Worm (Caenorhabditis elegans) whole organism, young adult: Measurements from ENCODE around the gene R193.2.

Experiments
- C06A6.2 ChIP-seq: fragments of 200-800 bp; sonication (Bioruptor generic); conservative IDR thresholded peaks from 2 replicates; pipeline ENCODE4 v1.3.6; 2022; ENCODE audit warnings: missing genetic modification characterization, missing compliant biosample characterization
- F22D6.2 ChIP-seq: sonication (generic microtip); optimal IDR thresholded peaks from 2 replicates; lab custom pipeline; 2016; ENCODE audit warnings: mild to moderate bottlenecking, missing genetic modification characterization, missing compliant biosample characterization
- F52B5.7 ChIP-seq: sonication (generic microtip); optimal IDR thresholded peaks from 2 replicates; lab custom pipeline; 2016; ENCODE audit warnings: mild to moderate bottlenecking, missing genetic modification characterization, missing compliant biosample characterization
- F57C9.4 ChIP-seq: sonication (generic microtip); optimal IDR thresholded peaks from 2 replicates; lab custom pipeline; 2017; ENCODE audit warnings: mild to moderate bottlenecking, missing genetic modification characterization, missing compliant biosample characterization
- K12H6.12 ChIP-seq: fragments of 200-800 bp; sonication (Bioruptor generic); optimal IDR thresholded peaks from 2 replicates; lab custom pipeline; 2018; ENCODE audit warnings: mild to moderate bottlenecking, missing genetic modification characterization, missing compliant biosample characterization
- Y53F4B.3 ChIP-seq: fragments of 200-800 bp; sonication (Bioruptor generic); IDR thresholded peaks from 2 replicates; pipeline ENCODE4 v1.3.6; 2022; ENCODE audit warnings: missing genetic modification reagents, missing genetic modification characterization, missing compliant biosample characterization
- Y95B8A.8 ChIP-seq: fragments of 200-800 bp; sonication (Bioruptor generic); IDR thresholded peaks from 2 replicates; pipeline ENCODE4 v1.3.6; 2022; ENCODE audit warnings: missing genetic modification reagents, missing genetic modification characterization, missing compliant biosample characterization
- atf-7 ChIP-seq: sonication (generic microtip); optimal IDR thresholded peaks from 2 replicates; lab custom pipeline; 2017; ENCODE audit warnings: mild to moderate bottlenecking, missing genetic modification characterization, missing compliant biosample characterization
- athp-1 ChIP-seq: sonication (generic microtip); optimal IDR thresholded peaks from 2 replicates; lab custom pipeline; 2017; ENCODE audit warnings: mild to moderate bottlenecking, missing genetic modification characterization, missing compliant biosample characterization
- cebp-1 ChIP-seq, 2 experiments: fragments of 200-800 bp in 1 of 2; sonication (Bioruptor generic) in 1 of 2; sonication (generic microtip) in 1 of 2; IDR thresholded peaks in 1 of 2; optimal IDR thresholded peaks in 1 of 2; 2 replicates each; pipeline versions ENCODE4 v1.3.6 to Lab custom; 2017 to 2022; ENCODE audit warnings: missing compliant biosample characterization in 2 of 2, missing genetic modification characterization in 2 of 2, mild to moderate bottlenecking in 1 of 2, missing genetic modification reagents in 1 of 2, moderate library complexity in 1 of 2
- ceh-27 ChIP-seq: fragments of 200-800 bp; sonication (Bioruptor generic); optimal IDR thresholded peaks from 2 replicates; lab custom pipeline; 2018; ENCODE audit warnings: mild to moderate bottlenecking, missing genetic modification characterization, moderate library complexity, missing compliant biosample characterization
- die-1 ChIP-seq: sonication (generic microtip); optimal IDR thresholded peaks from 2 replicates; lab custom pipeline; 2016; ENCODE audit warnings: missing genotype, mild to moderate bottlenecking, missing genetic modification characterization, missing compliant biosample characterization
- dox-1 ChIP-seq: fragments of 200-800 bp; sonication (Bioruptor generic); IDR thresholded peaks from 2 replicates; pipeline ENCODE4 v1.3.6; 2022; ENCODE audit warnings: missing genetic modification reagents, missing genetic modification characterization, missing compliant biosample characterization
- egl-18 ChIP-seq: fragments of 200-800 bp; sonication (Bioruptor generic); IDR thresholded peaks from 2 replicates; pipeline ENCODE4 v1.3.6; 2022; ENCODE audit warnings: missing genetic modification reagents, missing genetic modification characterization, missing compliant biosample characterization
- egrh-3 ChIP-seq: fragments of 200-800 bp; sonication (Bioruptor generic); IDR thresholded peaks from 2 replicates; pipeline ENCODE4 v1.3.6; 2022; ENCODE audit warnings: missing genetic modification reagents, missing genetic modification characterization, missing compliant biosample characterization
- hlh-12 ChIP-seq: sonication (generic microtip); optimal IDR thresholded peaks from 2 replicates; lab custom pipeline; 2016; ENCODE audit warnings: missing genetic modification characterization, missing compliant biosample characterization
- hmg-1.2 ChIP-seq: fragments of 200-800 bp; sonication (Bioruptor generic); IDR thresholded peaks from 2 replicates; pipeline ENCODE4 v1.3.6; 2022; ENCODE audit warnings: missing genetic modification reagents, missing genetic modification characterization, missing compliant biosample characterization
- hmg-20 ChIP-seq: fragments of 200-800 bp; sonication (Bioruptor generic); IDR thresholded peaks from 2 replicates; pipeline ENCODE4 v1.3.6; 2022; ENCODE audit warnings: missing genetic modification reagents, missing genetic modification characterization, missing compliant biosample characterization
- hsf-1 ChIP-seq: fragments of 200-800 bp; sonication (Bioruptor generic); IDR thresholded peaks from 2 replicates; pipeline ENCODE4 v1.3.6; 2022; ENCODE audit warnings: missing genetic modification reagents, missing genetic modification characterization, missing compliant biosample characterization
- lag-1 ChIP-seq: fragments of 200-800 bp; sonication (Bioruptor generic); IDR thresholded peaks from 2 replicates; pipeline ENCODE4 v1.3.6; 2022; ENCODE audit warnings: missing genetic modification reagents, missing genetic modification characterization, missing compliant biosample characterization
- lin-54 ChIP-seq: fragments of 200-800 bp; sonication (Bioruptor generic); optimal IDR thresholded peaks from 2 replicates; lab custom pipeline; 2018; ENCODE audit warnings: mild to moderate bottlenecking, missing genetic modification characterization, missing compliant biosample characterization
- madf-3 ChIP-seq: fragments of 200-800 bp; sonication (Bioruptor generic); IDR thresholded peaks from 2 replicates; pipeline ENCODE4 v1.3.6; 2022; ENCODE audit warnings: missing genetic modification reagents, missing genetic modification characterization, missing compliant biosample characterization
- madf-8 ChIP-seq: fragments of 200-800 bp; sonication (Bioruptor generic); conservative IDR thresholded peaks from 2 replicates; pipeline ENCODE4 v1.3.6; 2022; ENCODE audit warnings: missing genetic modification reagents, missing genetic modification characterization, missing compliant biosample characterization
- mes-4 ChIP-seq: sonication (generic microtip); optimal IDR thresholded peaks from 2 replicates; lab custom pipeline; 2016; ENCODE audit warnings: missing genotype, missing genetic modification characterization, missing compliant biosample characterization
- mxl-1 ChIP-seq: sonication (generic microtip); optimal IDR thresholded peaks from 2 replicates; lab custom pipeline; 2016; ENCODE audit warnings: missing genetic modification characterization, missing compliant biosample characterization
- rpc-1 ChIP-seq, 2 experiments: fragments of 150-350 bp in 1 of 2; sonication (generic microtip) in 1 of 2; optimal IDR thresholded peaks; 2 replicates each; lab custom pipeline; 2014 to 2018; ENCODE audit warnings: missing biosample characterization in 1 of 2, missing genetic modification characterization in 1 of 2, missing genetic modification reagents in 1 of 2, missing genotype in 1 of 2
- sdz-38 ChIP-seq: sonication (generic microtip); optimal IDR thresholded peaks from 2 replicates; lab custom pipeline; 2016; ENCODE audit warnings: missing genotype, missing genetic modification characterization, missing compliant biosample characterization
- somi-1 ChIP-seq: fragments of 200-800 bp; sonication (Bioruptor generic); optimal IDR thresholded peaks from 2 replicates; lab custom pipeline; 2018; ENCODE audit warnings: mild to moderate bottlenecking, missing genetic modification characterization, missing compliant biosample characterization
- tbp1 ChIP-seq: fragments of 200-800 bp; sonication (Bioruptor generic); optimal IDR thresholded peaks from 2 replicates; lab custom pipeline; 2018; ENCODE audit warnings: mild to moderate bottlenecking, missing genetic modification characterization, missing compliant biosample characterization
- tbx-9 ChIP-seq: sonication (generic microtip); optimal IDR thresholded peaks from 2 replicates; lab custom pipeline; 2016; ENCODE audit warnings: borderline replicate concordance, missing genetic modification characterization, inconsistent platforms, missing compliant biosample characterization
- unc-62 ChIP-seq: fragments of 150-350 bp; optimal IDR thresholded peaks from 2 replicates; lab custom pipeline; 2014; ENCODE audit warnings: missing biosample characterization, missing genetic modification reagents, missing genetic modification characterization
- xnd-1 ChIP-seq: sonication (generic microtip); optimal IDR thresholded peaks from 2 replicates; lab custom pipeline; 2016; ENCODE audit warnings: missing genotype, missing genetic modification reagents, missing genetic modification characterization, missing compliant biosample characterization
- zfh-2 ChIP-seq: fragments of 200-800 bp; sonication (Bioruptor generic); conservative IDR thresholded peaks from 2 replicates; pipeline ENCODE4 v1.3.6; 2022; ENCODE audit warnings: missing genetic modification reagents, missing genetic modification characterization, missing compliant biosample characterization
- ztf-26 ChIP-seq: sonication (generic microtip); optimal IDR thresholded peaks from 2 replicates; lab custom pipeline; 2017; ENCODE audit warnings: missing genetic modification characterization, missing compliant biosample characterization

Gene R193.2

DNA sequence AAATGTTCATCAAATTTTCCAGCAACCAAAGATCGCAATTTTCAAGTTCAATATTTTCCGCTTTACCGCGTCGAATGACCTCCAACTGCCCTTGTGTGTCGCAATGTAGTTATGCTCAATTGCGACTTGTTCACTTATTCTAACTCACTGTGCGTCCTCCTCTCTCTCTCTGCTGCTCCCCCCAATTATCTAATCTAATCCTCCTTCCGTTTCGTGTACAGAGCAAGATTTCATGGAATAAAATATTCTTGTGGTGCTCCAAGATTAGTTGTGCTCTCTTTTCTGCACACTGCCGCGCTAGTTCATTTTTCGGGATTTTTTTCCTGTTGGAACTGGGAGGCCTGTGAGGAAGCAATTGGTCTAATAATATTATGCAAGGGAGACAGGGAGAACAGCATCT is 35.6 kb upstream of the R193.2 start:
- TF ChIP-seq F57C9.4 (tag; lab: Kevin White, UChicago) (no peak), xnd-1 (tag; lab: Kevin White, UChicago) (no peak), somi-1 (GFP tag; lab: Kevin White, UChicago) (no peak), egrh-3 (GFP tag; lab: Robert Waterston, UW) (no peak), tbx-9 (tag; lab: Kevin White, UChicago) (no peak), hmg-20 (GFP tag; lab: Robert Waterston, UW) (no peak), dox-1 (no peak), tbp1 (GFP tag; lab: Kevin White, UChicago) (no peak), mes-4 (tag; lab: Kevin White, UChicago) (no peak), atf-7 (tag; lab: Kevin White, UChicago) (no peak), lin-54 (no peak)

DNA sequence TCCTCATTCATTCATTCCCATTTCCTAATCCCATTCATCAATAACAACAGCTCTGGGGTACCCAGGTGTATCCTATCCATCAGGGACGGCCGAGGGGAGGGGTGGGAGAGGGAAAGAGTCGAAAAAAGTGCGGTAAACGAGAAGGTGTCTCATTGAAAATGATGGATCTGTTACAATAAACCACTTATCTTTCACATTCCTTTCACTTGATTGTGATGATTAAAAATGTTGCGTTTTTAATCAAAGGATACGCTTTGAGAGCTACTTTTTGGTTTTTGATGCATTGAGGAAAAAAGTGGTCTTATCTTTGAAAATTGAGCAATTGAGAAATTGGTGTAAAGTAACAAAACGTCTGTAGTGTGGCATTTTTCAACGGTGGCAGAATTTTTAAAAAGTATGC is 34.9 kb upstream of the R193.2 start:
- TF ChIP-seq lag-1 (GFP tag; lab: Robert Waterston, UW): no peak
- TF ChIP-seq madf-3 (GFP tag; lab: Robert Waterston, UW): no peak
- TF ChIP-seq C06A6.2: no peak
- no peak for TF ChIP-seq tbx-9 (tag; lab: Kevin White, UChicago)
- no peak for TF ChIP-seq hmg-1.2 (GFP tag; lab: Robert Waterston, UW)

DNA sequence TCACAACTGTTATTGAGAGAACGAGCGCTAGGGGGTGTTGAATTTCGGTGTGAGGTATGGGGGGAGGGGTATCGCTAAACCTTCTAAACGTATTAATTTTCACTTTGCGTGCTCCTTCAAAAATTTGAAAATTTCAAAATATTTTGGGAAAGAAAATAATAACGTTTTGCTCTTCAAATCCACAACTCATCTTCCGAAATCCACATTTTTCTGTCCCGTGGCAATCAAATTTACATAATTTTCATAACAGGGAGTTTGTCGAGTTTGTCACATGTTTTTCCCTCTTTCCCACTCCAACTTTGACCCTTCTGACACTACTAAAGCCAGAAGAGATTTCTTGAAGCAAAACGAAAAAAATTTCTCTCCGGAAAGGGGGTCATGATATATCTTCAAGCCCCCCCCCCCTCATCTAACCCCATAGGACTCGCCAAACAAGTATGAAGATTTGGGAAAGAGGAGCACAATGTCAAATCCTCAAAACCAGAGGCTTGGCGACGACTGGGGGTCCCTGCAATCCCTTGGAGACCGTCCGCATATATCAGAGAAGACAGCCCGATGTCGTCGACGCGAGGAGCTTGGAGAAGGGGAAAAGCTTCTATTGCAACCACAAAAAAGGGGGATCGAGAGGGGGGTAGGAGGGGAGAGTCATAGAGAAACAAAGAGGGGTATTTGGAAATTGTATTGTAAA is 33.0 kb upstream of the R193.2 start:
- no peak for TF ChIP-seq K12H6.12
- TF ChIP-seq zfh-2 (GFP tag; lab: Robert Waterston, UW): peak; percentile 55; the same call in 1 of the 2 replicates
- TF ChIP-seq cebp-1 (GFP tag; IDR thresholded peaks at IDR 0.05; lab: Robert Waterston, UW): no peak
- TF ChIP-seq cebp-1 (tag; optimal IDR thresholded peaks at IDR 0.05; lab: Kevin White, UChicago): no peak

DNA sequence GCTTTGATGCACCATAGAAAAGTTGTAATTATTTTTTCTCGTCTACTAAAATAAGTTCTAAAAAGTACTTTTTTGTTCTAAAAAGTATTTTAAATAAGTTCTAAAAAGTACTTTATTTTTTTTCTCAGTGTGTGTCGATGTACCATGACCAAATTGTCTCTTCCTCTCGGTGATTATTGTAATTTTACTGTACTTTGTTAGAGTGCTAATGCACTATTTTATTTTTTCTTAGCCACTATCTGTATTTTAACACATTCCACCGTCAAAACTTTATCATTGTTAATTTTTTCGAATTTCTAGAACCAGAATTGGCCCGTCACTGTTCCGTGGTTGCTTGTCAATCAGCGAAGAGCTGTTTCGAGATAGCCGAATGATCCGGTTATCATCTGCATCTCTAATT is 31.6 kb upstream of the R193.2 start, which contains the start of gene hot-8:
Gene hot-8, plus strand, starts transcription at position 301 of the 400 bp plus-strand sequence.
- TF ChIP-seq Y95B8A.8 (GFP tag; lab: Robert Waterston, UW): no peak
- no peak for TF ChIP-seq mxl-1
- TF ChIP-seq hlh-12 (tag; lab: Kevin White, UChicago): no peak
- TF ChIP-seq rpc-1 (optimal IDR thresholded peaks at IDR 0.05; lab: Kevin White, UChicago): no peak
- no peak for TF ChIP-seq rpc-1 (tag; optimal IDR thresholded peaks at IDR 0.05; lab: Kevin White, UChicago)
- no peak for TF ChIP-seq dox-1
- TF ChIP-seq tbx-9 (tag; lab: Kevin White, UChicago): no peak
- no peak for TF ChIP-seq F22D6.2 (tag; lab: Kevin White, UChicago)
- TF ChIP-seq unc-62 (GFP tag; lab: Kevin White, UChicago): no peak

DNA sequence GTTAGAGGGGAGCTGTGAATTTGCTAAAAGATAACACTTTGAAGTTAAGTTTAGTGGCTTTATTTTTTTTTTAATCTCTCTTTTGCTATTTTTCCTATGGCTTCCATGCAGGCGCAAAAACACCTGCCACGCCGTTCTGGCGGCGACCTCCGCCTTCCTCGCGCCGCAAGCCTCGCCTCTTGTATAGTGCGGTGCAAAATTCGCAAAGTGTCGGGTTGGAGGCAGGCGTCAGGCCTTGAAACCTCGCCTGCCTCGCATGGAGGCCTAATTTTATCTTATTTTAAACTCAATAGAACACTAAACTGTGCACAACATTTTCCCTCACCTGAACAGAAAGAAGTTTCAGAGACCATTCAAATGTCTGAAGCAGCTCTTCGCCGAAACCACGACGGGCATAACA is 23.6 kb upstream of the R193.2 start:
- TF ChIP-seq zfh-2 (GFP tag; lab: Robert Waterston, UW) (peak; percentile 68), unc-62 (GFP tag; lab: Kevin White, UChicago) (no peak)

DNA sequence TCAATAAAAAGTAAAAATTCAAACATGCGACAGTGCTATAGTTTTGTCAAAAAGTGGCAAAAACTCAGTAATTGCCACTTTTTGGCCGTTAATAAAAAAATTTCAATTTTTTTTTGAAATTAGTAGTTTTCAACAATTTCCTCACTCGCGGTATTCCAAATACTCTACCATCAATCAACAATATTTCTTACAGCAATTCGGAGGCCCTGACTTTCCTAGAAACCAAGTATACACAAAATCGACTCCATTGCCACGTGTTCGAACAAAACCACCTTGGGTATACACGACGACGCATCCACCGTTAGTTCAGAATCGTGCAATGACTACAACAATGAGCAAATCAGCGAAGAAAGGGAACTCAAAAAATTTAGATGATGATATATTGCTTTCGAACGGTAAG is 23.2 kb upstream of the R193.2 start:
- no peak for TF ChIP-seq madf-8 (GFP tag; lab: Robert Waterston, UW)
- no peak for TF ChIP-seq ztf-26 (tag; lab: Kevin White, UChicago)
- TF ChIP-seq C06A6.2: no peak
- no peak for TF ChIP-seq hlh-12 (tag; lab: Kevin White, UChicago)
- TF ChIP-seq egrh-3 (GFP tag; lab: Robert Waterston, UW): no peak
- no peak for TF ChIP-seq F52B5.7 (tag; lab: Kevin White, UChicago)
- TF ChIP-seq Y53F4B.3 (GFP tag; lab: Robert Waterston, UW): no peak
- no peak for TF ChIP-seq sdz-38 (tag; lab: Kevin White, UChicago)
- no peak for TF ChIP-seq egl-18 (GFP tag; lab: Robert Waterston, UW)
- TF ChIP-seq ceh-27: no peak
- no peak for TF ChIP-seq cebp-1 (GFP tag; IDR thresholded peaks at IDR 0.05; lab: Robert Waterston, UW)
- no peak for TF ChIP-seq cebp-1 (tag; optimal IDR thresholded peaks at IDR 0.05; lab: Kevin White, UChicago)
- TF ChIP-seq die-1 (tag; lab: Kevin White, UChicago): no peak
- TF ChIP-seq athp-1 (tag; lab: Kevin White, UChicago): no peak
- no peak for TF ChIP-seq hsf-1 (GFP tag; lab: Robert Waterston, UW)
- TF ChIP-seq hmg-1.2 (GFP tag; lab: Robert Waterston, UW): no peak
- no peak for TF ChIP-seq mxl-1
